Fruit fly (Drosophila melanogaster): ENCODE data around the gene CG43796.
A peak's percentile ranks its signal among the peaks of the same experiment; 100 is the strongest.

Gene CG43796

dm6 chr2L:8525000-8525399 is 42.8 kb downstream of the CG43796 start:
- TF ChIP-seq noc (tag; optimal IDR thresholded peaks at IDR 0.05), result no peak

- TF ChIP-seq noc (tag; optimal IDR thresholded peaks at IDR 0.05), result peak; percentile 31
Measured at dm6 chr2L:8528318-8528717, 46.1 kb downstream of the CG43796 start, which contains the start of the genes lmgA and lmgB. Gene lmgA, minus strand, starts transcription at chr2L:8528618. Gene lmgB, minus strand, starts transcription at chr2L:8528618.

dm6 chr2L:8528951-8529430 is 46.8 kb downstream of the CG43796 start, which contains the start of gene CG17834:
Gene CG17834, plus strand, starts transcription at chr2L:8529141.
- peak; percentile 41 for TF ChIP-seq noc (tag; optimal IDR thresholded peaks at IDR 0.05)

dm6 chr2L:8530189-8530588 is 48.0 kb downstream of the CG43796 start:
- no peak for TF ChIP-seq noc (tag; optimal IDR thresholded peaks at IDR 0.05)
